Worm (Caenorhabditis elegans) whole organism, L4 larva: ENCODE measurements around the gene rnr-1.

ENCODE experiments used
- Y48G9A.11 ChIP-seq: fragments of 200-800 bp; sonication (Bioruptor generic); IDR thresholded peaks from 2 replicates; pipeline ENCODE4 v1.3.6; 2022; ENCODE audit warnings: missing genetic modification reagents, missing genetic modification characterization, missing compliant biosample characterization
- ceh-28 ChIP-seq: fragments of 150-350 bp; optimal IDR thresholded peaks from 2 replicates; lab custom pipeline; 2014; ENCODE audit warnings: missing biosample characterization, missing genetic modification reagents, missing genetic modification characterization
- ceh-44 ChIP-seq: fragments of 200-800 bp; sonication (Bioruptor generic); IDR thresholded peaks from 2 replicates; pipeline ENCODE4 v1.3.6; 2022; ENCODE audit warnings: missing genetic modification reagents, missing genetic modification characterization, missing compliant biosample characterization
- fkh-10 ChIP-seq: fragments of 150-350 bp; optimal IDR thresholded peaks from 2 replicates; lab custom pipeline; 2014; ENCODE audit warnings: missing biosample characterization, missing genetic modification reagents, missing genetic modification characterization
- mdt-29 ChIP-seq: fragments of 200-800 bp; sonication (Bioruptor generic); IDR thresholded peaks from 2 replicates; pipeline ENCODE4 v1.3.6; 2022; ENCODE audit warnings: missing genetic modification reagents, missing genetic modification characterization, missing compliant biosample characterization
- nhr-42 ChIP-seq: fragments of 200-800 bp; sonication (Bioruptor generic); IDR thresholded peaks from 2 replicates; pipeline ENCODE4 v1.3.6; 2022; ENCODE audit warnings: missing genetic modification characterization, missing compliant biosample characterization
- nhr-77 ChIP-seq: fragments of 150-350 bp; optimal IDR thresholded peaks from 2 replicates; lab custom pipeline; 2014; ENCODE audit warnings: missing biosample characterization, missing genetic modification characterization
- pqm-1 ChIP-seq: sonication (generic microtip); optimal IDR thresholded peaks from 2 replicates; lab custom pipeline; 2017; ENCODE audit warnings: missing biosample characterization, missing genetic modification characterization
- skn-1 ChIP-seq: fragments of 150-350 bp; optimal IDR thresholded peaks from 2 replicates; lab custom pipeline; 2014; ENCODE audit warnings: missing biosample characterization, missing genetic modification characterization
- snpc-4 ChIP-seq: fragments of 150-350 bp; optimal IDR thresholded peaks from 2 replicates; lab custom pipeline; 2014; ENCODE audit warnings: missing biosample characterization, missing genetic modification characterization
- zfp-3 ChIP-seq: fragments of 200-800 bp; sonication (Bioruptor generic); conservative IDR thresholded peaks from 2 replicates; pipeline ENCODE4 v1.3.6; 2022; ENCODE audit warnings: missing genetic modification reagents, missing genetic modification characterization, missing compliant biosample characterization

DNA sequence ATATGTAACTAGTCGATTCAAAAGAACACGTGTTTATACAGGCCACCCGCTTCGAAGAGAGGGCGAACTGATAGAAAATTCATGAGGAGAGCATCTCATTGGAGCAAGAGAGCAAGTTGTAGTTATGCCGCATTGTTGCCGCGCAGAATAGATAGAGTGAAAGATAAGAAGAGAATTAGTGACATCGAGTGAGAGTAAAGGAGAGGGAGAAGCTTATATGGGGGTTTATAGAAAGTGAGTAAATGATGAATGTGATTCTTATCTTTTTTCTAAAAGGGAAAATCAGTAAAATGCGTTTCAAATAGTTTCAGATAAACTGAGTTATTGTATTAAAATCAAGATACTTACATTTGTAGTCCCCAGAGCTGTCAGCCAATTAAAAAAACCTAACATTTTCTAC lies 41.6 kb upstream of the rnr-1 start:
- TF ChIP-seq ceh-44 (no peak), zfp-3 (no peak), nhr-77 (tag; lab: Kevin White, UChicago) (no peak), mdt-29 (no peak), snpc-4 (tag; lab: Kevin White, UChicago) (no peak), Y48G9A.11 (GFP tag; lab: Robert Waterston, UW) (no peak), ceh-28 (no peak), pqm-1 (tag; lab: Kevin White, UChicago) (no peak), nhr-42 (GFP tag; lab: Robert Waterston, UW) (no peak), skn-1 (tag; lab: Kevin White, UChicago) (no peak), fkh-10 (GFP tag; lab: Kevin White, UChicago) (no peak)
